Worm (Caenorhabditis elegans): ENCODE data around the gene F28H6.7.

Gene F28H6.7

DNA sequence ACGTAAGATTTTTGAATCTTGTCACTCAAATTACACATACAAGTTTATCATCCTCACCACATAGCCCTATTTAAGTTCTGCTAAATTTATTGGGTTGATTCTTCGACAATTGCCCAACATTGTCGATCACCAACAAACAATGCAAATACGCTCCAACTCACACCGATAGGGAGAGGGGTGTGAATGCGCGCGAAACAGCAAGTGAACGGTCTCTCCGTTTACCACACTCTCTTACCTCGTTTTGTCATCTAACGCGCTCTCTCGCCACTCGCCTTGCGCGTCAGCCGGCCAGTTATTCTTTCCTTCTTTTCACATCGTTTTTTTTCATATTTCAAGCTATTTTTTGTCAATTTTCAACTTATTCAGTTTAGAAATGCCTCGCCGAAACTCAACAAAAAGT is 13.9 kb upstream of the F28H6.7 start, which contains the start of gene F16B12.6 (continued):
- TF ChIP-seq Y22D7AL.16 (tag; optimal IDR thresholded peaks at IDR 0.05) = no peak
- TF ChIP-seq lim-6 (tag; optimal IDR thresholded peaks at IDR 0.05) = no peak
- TF ChIP-seq C38D4.7 (GFP tag; optimal IDR thresholded peaks at IDR 0.05) = no peak
- TF ChIP-seq ceh-22 (tag; optimal IDR thresholded peaks at IDR 0.05) = peak; percentile 10
- TF ChIP-seq hlh-6 (tag; optimal IDR thresholded peaks at IDR 0.05) = no peak
- TF ChIP-seq nhr-232 (tag; optimal IDR thresholded peaks at IDR 0.05) = no peak
- no peak for TF ChIP-seq fkh-10 (GFP tag; optimal IDR thresholded peaks at IDR 0.05)
- peak; percentile 16 for TF ChIP-seq unc-55 (GFP tag; optimal IDR thresholded peaks at IDR 0.05)
- peak; percentile 11 for TF ChIP-seq ceh-14 (tag; optimal IDR thresholded peaks at IDR 0.05)
- TF ChIP-seq hlh-13 (GFP tag; optimal IDR thresholded peaks at IDR 0.05) = no peak
- no peak for TF ChIP-seq ahr-1 (tag; optimal IDR thresholded peaks at IDR 0.05)
- no peak for TF ChIP-seq sox-4 (tag; optimal IDR thresholded peaks at IDR 0.05)
- TF ChIP-seq unc-3 (GFP tag; conservative IDR thresholded peaks at IDR 0.05) = no peak
- no peak for TF ChIP-seq unc-3 (tag; optimal IDR thresholded peaks at IDR 0.05)
- TF ChIP-seq ceh-18 (tag; optimal IDR thresholded peaks at IDR 0.05) = peak; percentile 74
- no peak for TF ChIP-seq ceh-24 (tag; optimal IDR thresholded peaks at IDR 0.05)
- TF ChIP-seq lin-11 (tag; optimal IDR thresholded peaks at IDR 0.05) = no peak
- no peak for TF ChIP-seq pha-2 (tag; optimal IDR thresholded peaks at IDR 0.05)
- TF ChIP-seq eyg-1 (tag; optimal IDR thresholded peaks at IDR 0.05) = no peak
- TF ChIP-seq npax-4 (tag; optimal IDR thresholded peaks at IDR 0.05) = no peak

DNA sequence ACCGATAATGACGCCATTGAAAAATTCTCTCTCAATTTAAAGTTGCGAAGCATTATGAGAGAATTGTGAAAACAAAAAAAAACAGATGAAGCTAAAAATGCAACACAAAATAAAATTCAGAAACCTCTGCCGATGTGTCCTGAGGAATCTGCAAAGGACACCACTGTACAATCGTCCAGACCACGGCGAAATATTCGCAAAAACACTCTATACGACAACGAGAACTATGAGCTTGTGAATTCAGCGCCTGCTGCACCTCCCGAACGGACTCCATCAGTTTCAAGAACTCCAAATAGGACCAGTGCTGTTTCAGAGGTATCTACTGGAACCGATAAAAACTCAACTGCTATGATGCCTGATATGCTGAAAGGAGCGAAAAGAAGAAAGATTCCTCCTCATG is 13.4 kb upstream of the F28H6.7 start:
- no peak for TF ChIP-seq odd-2 (tag; optimal IDR thresholded peaks at IDR 0.05)
- TF ChIP-seq sox-2 (GFP tag; IDR thresholded peaks at IDR 0.05) = no peak
- no peak for TF ChIP-seq madf-2 (tag; optimal IDR thresholded peaks at IDR 0.05)
- TF ChIP-seq F13H6.1 (tag; optimal IDR thresholded peaks at IDR 0.05) = no peak
- no peak for TF ChIP-seq lin-11 (tag; optimal IDR thresholded peaks at IDR 0.05)
- no peak for TF ChIP-seq che-1 (tag; optimal IDR thresholded peaks at IDR 0.05)
- TF ChIP-seq T23F11.4 (GFP tag; optimal IDR thresholded peaks at IDR 0.05) = no peak
- no peak for TF ChIP-seq hlh-6 (tag; optimal IDR thresholded peaks at IDR 0.05)
- TF ChIP-seq npax-4 (tag; optimal IDR thresholded peaks at IDR 0.05) = no peak
- TF ChIP-seq hlh-30 (tag; optimal IDR thresholded peaks at IDR 0.05; ENCODE audit: insufficient read depth) = no peak
- TF ChIP-seq pag-3 (tag; optimal IDR thresholded peaks at IDR 0.05; ENCODE audit: borderline replicate concordance) = no peak
- TF ChIP-seq pha-4 (tag; optimal IDR thresholded peaks at IDR 0.05) = no peak
- no peak for TF ChIP-seq sdc-2 (tag; optimal IDR thresholded peaks at IDR 0.05)
- TF ChIP-seq sox-4 (tag; optimal IDR thresholded peaks at IDR 0.05) = no peak
- no peak for TF ChIP-seq hlh-13 (GFP tag; optimal IDR thresholded peaks at IDR 0.05)
- no peak for TF ChIP-seq rnt-1 (tag; optimal IDR thresholded peaks at IDR 0.05)
- TF ChIP-seq fkh-6 (tag; optimal IDR thresholded peaks at IDR 0.05) = no peak
- no peak for TF ChIP-seq nfya-1 (tag; optimal IDR thresholded peaks at IDR 0.05)
- TF ChIP-seq dve-1 (tag; optimal IDR thresholded peaks at IDR 0.05) = no peak
- no peak for TF ChIP-seq ceh-24 (tag; optimal IDR thresholded peaks at IDR 0.05)

DNA sequence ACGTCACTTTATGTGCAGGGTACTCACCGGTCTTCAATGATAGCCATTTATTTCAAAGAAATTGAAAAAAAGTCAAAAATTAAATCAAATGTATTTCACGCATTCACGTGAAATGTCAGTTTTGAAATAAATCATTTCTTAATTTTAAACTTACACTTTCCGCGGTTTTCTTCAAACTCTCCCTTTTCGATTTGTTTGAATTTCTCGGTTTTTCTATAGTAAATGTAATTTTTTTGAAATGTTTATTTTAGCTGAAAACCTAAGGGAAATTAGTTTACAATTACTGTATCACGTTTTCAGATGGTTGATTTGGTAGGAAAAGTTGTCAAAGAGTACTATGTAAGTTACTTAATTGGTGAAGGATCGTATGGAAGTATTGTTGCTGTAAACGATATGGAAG is 7.7 kb upstream of the F28H6.7 start, which contains the start of gene F16B12.7:
F16B12.7 (plus strand) TSS at position 301 of the 400 bp plus-strand sequence.
- no peak for TF ChIP-seq nhr-232 (tag; optimal IDR thresholded peaks at IDR 0.05)
- TF ChIP-seq T23F11.4 (GFP tag; optimal IDR thresholded peaks at IDR 0.05) = no peak
- TF ChIP-seq ceh-2 (tag; optimal IDR thresholded peaks at IDR 0.05) = no peak
- no peak for TF ChIP-seq dmd-4 (tag; optimal IDR thresholded peaks at IDR 0.05; ENCODE audit: borderline replicate concordance)
- TF ChIP-seq tbx-2 (tag; optimal IDR thresholded peaks at IDR 0.05) = no peak
- no peak for TF ChIP-seq K02D7.2 (tag; optimal IDR thresholded peaks at IDR 0.05)
- TF ChIP-seq ceh-30 (tag; optimal IDR thresholded peaks at IDR 0.05) = no peak
- TF ChIP-seq ceh-48 (tag; optimal IDR thresholded peaks at IDR 0.05) = no peak
- no peak for TF ChIP-seq C38D4.7 (GFP tag; optimal IDR thresholded peaks at IDR 0.05)
- no peak for TF ChIP-seq elt-4 (tag; optimal IDR thresholded peaks at IDR 0.05)
- no peak for TF ChIP-seq unc-86 (tag; optimal IDR thresholded peaks at IDR 0.05)
- TF ChIP-seq ceh-14 (tag; optimal IDR thresholded peaks at IDR 0.05) = no peak
- no peak for TF ChIP-seq dve-1 (tag; optimal IDR thresholded peaks at IDR 0.05)
- no peak for TF ChIP-seq pros-1 (tag; optimal IDR thresholded peaks at IDR 0.05)

Data from whole organism, late embryonic.